Worm (Caenorhabditis elegans) whole organism, early embryonic: ENCODE measurements around the gene srh-89.

Experiments used
- B0310.2 ChIP-seq: sonication (generic microtip); optimal IDR thresholded peaks from 2 replicates; lab custom pipeline; 2016; ENCODE audit warnings: mild to moderate bottlenecking, missing genetic modification characterization, missing compliant biosample characterization
- F13C5.2 ChIP-seq: sonication (generic microtip); optimal IDR thresholded peaks from 2 replicates; lab custom pipeline; 2017; ENCODE audit warnings: mild to moderate bottlenecking, missing genetic modification characterization, inconsistent platforms, missing compliant biosample characterization
- ama-1 ChIP-seq: fragments of 150-350 bp; optimal IDR thresholded peaks from 2 replicates; lab custom pipeline; 2014
- ceh-13 ChIP-seq: fragments of 200-800 bp; sonication (Bioruptor generic); optimal IDR thresholded peaks from 2 replicates; lab custom pipeline; 2018; ENCODE audit warnings: mild to moderate bottlenecking, missing genetic modification characterization, missing compliant biosample characterization
- ets-7 ChIP-seq: sonication (generic microtip); optimal IDR thresholded peaks from 2 replicates; lab custom pipeline; 2016; ENCODE audit warnings: missing genotype, missing genetic modification characterization, missing compliant biosample characterization
- flt-1 ChIP-seq: fragments of 200-800 bp; sonication (Bioruptor generic); IDR thresholded peaks from 2 replicates; pipeline ENCODE4 v1.3.6; 2022; ENCODE audit warnings: missing genetic modification characterization, missing compliant biosample characterization

DNA sequence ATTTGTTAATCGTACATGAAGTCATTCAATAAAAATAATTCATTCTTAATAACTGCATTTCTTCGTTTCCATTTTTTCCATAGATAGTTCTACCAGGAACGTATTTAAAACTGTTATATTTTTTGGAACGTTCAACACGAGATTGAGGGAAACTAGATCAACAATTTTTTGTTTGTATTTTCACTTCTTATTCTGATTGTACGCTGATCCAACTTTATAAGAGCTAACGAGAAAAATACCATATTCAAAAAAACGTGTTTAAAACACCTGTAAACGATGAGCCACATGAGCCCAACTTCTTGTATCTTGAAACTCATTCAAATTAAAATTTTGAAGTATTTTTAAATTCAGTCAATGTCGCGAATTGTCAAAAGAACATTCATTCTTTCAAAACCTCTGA is 48.0 kb downstream of the srh-89 start:
- TF ChIP-seq flt-1 (GFP tag; lab: Robert Waterston, UW) (no peak), ets-7 (tag; lab: Kevin White, UChicago) (no peak), ama-1 (lab: Kevin White, UChicago) (no peak), B0310.2 (tag; lab: Kevin White, UChicago) (no peak), F13C5.2 (no peak), ceh-13 (GFP tag; lab: Kevin White, UChicago) (no peak)
